Fruit fly (Drosophila melanogaster) whole organism, embryonic: Measurements from ENCODE around the gene CG8420.

Experiments
- Asciz ChIP-seq: fragments of 200-800 bp; sonication (Bioruptor generic); optimal IDR thresholded peaks from 2 replicates; lab custom pipeline; 2017; ENCODE audit warnings: missing biosample characterization, mild to moderate bottlenecking, missing genetic modification characterization, missing genetic modification reagents
- Atf-2 ChIP-seq: fragments of 200-800 bp; sonication (Bioruptor generic); optimal IDR thresholded peaks from 2 replicates; lab custom pipeline; 2016; ENCODE audit warnings: missing biosample characterization, missing genetic modification characterization
- Bdp1 ChIP-seq: fragments of 200-800 bp; sonication (Bioruptor generic); optimal IDR thresholded peaks from 3 replicates; lab custom pipeline; 2016; ENCODE audit warnings: missing biosample characterization, missing genetic modification characterization
- Bgb ChIP-seq: fragments of 200-800 bp; sonication (Bioruptor generic); IDR thresholded peaks from 2 replicates; pipeline ENCODE4 v1.3.6; 2022; ENCODE audit warnings: missing biosample characterization, missing genetic modification characterization; ENCODE audit not compliant: partially characterized antibody
- CG10654 ChIP-seq: fragments of 200-800 bp; sonication (Bioruptor generic); optimal IDR thresholded peaks from 2 replicates; lab custom pipeline; 2016; ENCODE audit warnings: missing biosample characterization, missing genetic modification characterization
- CG11696 ChIP-seq: fragments of 200-800 bp; sonication (Bioruptor generic); IDR thresholded peaks from 2 replicates; pipeline ENCODE4 v1.3.6; 2022; ENCODE audit warnings: missing biosample characterization, missing genetic modification characterization
- CG1233 ChIP-seq: fragments of 200-800 bp; sonication (Bioruptor generic); optimal IDR thresholded peaks from 4 replicates; lab custom pipeline; 2018; ENCODE audit warnings: missing biosample characterization, mild to moderate bottlenecking, missing genetic modification characterization
- CG14667 ChIP-seq: fragments of 200-800 bp; sonication (Bioruptor generic); IDR thresholded peaks from 2 replicates; pipeline ENCODE4 v1.3.6; 2022; ENCODE audit warnings: missing biosample characterization, missing genetic modification characterization
- CG1603 ChIP-seq: fragments of 200-800 bp; sonication (Bioruptor generic); optimal IDR thresholded peaks from 2 replicates; lab custom pipeline; 2019; ENCODE audit warnings: missing biosample characterization, mild to moderate bottlenecking, missing genetic modification characterization, moderate library complexity
- CG18262 ChIP-seq: fragments of 200-800 bp; optimal IDR thresholded peaks from 3 replicates; lab custom pipeline; 2019; ENCODE audit warnings: missing biosample characterization, mild to moderate bottlenecking, missing genetic modification characterization, moderate library complexity
- CG2116 ChIP-seq: fragments of 200-800 bp; sonication (Bioruptor generic); optimal IDR thresholded peaks from 3 replicates; lab custom pipeline; 2018; ENCODE audit warnings: missing biosample characterization, mild to moderate bottlenecking, missing genetic modification characterization
- CG2120 ChIP-seq: fragments of 200-800 bp; sonication (Bioruptor generic); optimal IDR thresholded peaks from 3 replicates; lab custom pipeline; 2016; ENCODE audit warnings: missing biosample characterization, missing genetic modification characterization
- CG31388 ChIP-seq: fragments of 200-800 bp; sonication (Bioruptor generic); optimal IDR thresholded peaks from 2 replicates; lab custom pipeline; 2016; ENCODE audit warnings: missing biosample characterization, missing genetic modification characterization
- CG34376 ChIP-seq: fragments of 200-800 bp; sonication (Bioruptor generic); optimal IDR thresholded peaks from 2 replicates; lab custom pipeline; 2018; ENCODE audit warnings: missing biosample characterization, mild to moderate bottlenecking, missing genetic modification characterization
- CG43689 ChIP-seq: fragments of 200-800 bp; sonication (Bioruptor generic); IDR thresholded peaks from 2 replicates; pipeline ENCODE4 v1.3.6; 2022; ENCODE audit warnings: missing biosample characterization, missing genetic modification characterization
- CG6813 ChIP-seq: fragments of 200-800 bp; sonication (Bioruptor generic); optimal IDR thresholded peaks from 2 replicates; lab custom pipeline; 2017; ENCODE audit warnings: missing biosample characterization, missing genetic modification characterization, mild to moderate bottlenecking, moderate library complexity, missing genetic modification reagents
- CG8944 ChIP-seq: fragments of 200-800 bp; sonication (Bioruptor generic); optimal IDR thresholded peaks from 3 replicates; lab custom pipeline; 2016; ENCODE audit warnings: missing biosample characterization, missing genetic modification characterization
- CG9215 ChIP-seq: fragments of 200-800 bp; sonication (Bioruptor generic); IDR thresholded peaks from 2 replicates; pipeline ENCODE4 v1.3.6; 2022; ENCODE audit warnings: missing biosample characterization, missing genetic modification characterization
- CG9609 ChIP-seq: fragments of 200-800 bp; sonication (Bioruptor generic); optimal IDR thresholded peaks from 3 replicates; lab custom pipeline; 2016; ENCODE audit warnings: missing biosample characterization, missing genetic modification characterization
- CkIIα-i1 ChIP-seq: fragments of 200-800 bp; sonication (Bioruptor generic); IDR thresholded peaks from 2 replicates; pipeline ENCODE4 v1.3.6; 2022; ENCODE audit warnings: missing biosample characterization, missing genetic modification characterization
- Dref ChIP-seq: fragments of 200-800 bp; sonication (Bioruptor generic); IDR thresholded peaks from 2 replicates; pipeline ENCODE4 v1.3.6; 2022; ENCODE audit warnings: missing biosample characterization, missing genetic modification characterization
- Eip74EF ChIP-seq, 2 experiments: fragments of 200-800 bp in 1 of 2; fragments of >200 bp in 1 of 2; sonication (Bioruptor generic) in 1 of 2; optimal IDR thresholded peaks; 2 replicates each; lab custom pipeline; 2017 to 2019; ENCODE audit warnings: missing biosample characterization in 2 of 2, missing genetic modification characterization in 2 of 2, mild to moderate bottlenecking in 1 of 2, moderate library complexity in 1 of 2
- Hmr ChIP-seq: fragments of 200-800 bp; sonication (Bioruptor generic); optimal IDR thresholded peaks from 3 replicates; lab custom pipeline; 2017; ENCODE audit warnings: mild to moderate bottlenecking, missing biosample characterization, missing genetic modification reagents, missing genetic modification characterization
- MTF-1 ChIP-seq: fragments of 200-800 bp; sonication (Bioruptor generic); optimal IDR thresholded peaks from 2 replicates; lab custom pipeline; 2018; ENCODE audit warnings: missing biosample characterization, mild to moderate bottlenecking, missing genetic modification characterization, borderline replicate concordance
- NFAT ChIP-seq: fragments of 200-800 bp; sonication (Bioruptor generic); IDR thresholded peaks from 2 replicates; pipeline ENCODE4 v1.3.6; 2022; ENCODE audit warnings: missing biosample characterization, missing genetic modification characterization
- Nf-YA ChIP-seq: fragments of 200-800 bp; sonication (Bioruptor generic); IDR thresholded peaks from 2 replicates; pipeline ENCODE4 v1.3.6; 2022; ENCODE audit warnings: missing biosample characterization, missing genetic modification characterization
- Rx ChIP-seq: fragments of 200-800 bp; sonication (Bioruptor generic); IDR thresholded peaks from 2 replicates; pipeline ENCODE4 v1.3.6; 2022; ENCODE audit warnings: missing biosample characterization, missing genetic modification characterization
- Sox100B ChIP-seq: fragments of 200-800 bp; sonication (Bioruptor generic); optimal IDR thresholded peaks from 3 replicates; lab custom pipeline; 2018; ENCODE audit warnings: missing biosample characterization, mild to moderate bottlenecking, missing genetic modification characterization
- Spps ChIP-seq: fragments of 200-800 bp; sonication (Bioruptor generic); optimal IDR thresholded peaks from 2 replicates; lab custom pipeline; 2018; ENCODE audit warnings: missing biosample characterization, mild to moderate bottlenecking, missing genetic modification characterization
- TFAM ChIP-seq: fragments of 200-800 bp; sonication (Bioruptor generic); optimal IDR thresholded peaks from 2 replicates; lab custom pipeline; 2017; ENCODE audit warnings: missing biosample characterization, missing genetic modification characterization, inconsistent platforms
- YL-1 ChIP-seq: fragments of 200-800 bp; sonication (Bioruptor generic); optimal IDR thresholded peaks from 3 replicates; lab custom pipeline; 2017; ENCODE audit warnings: missing biosample characterization, mild to moderate bottlenecking, missing genetic modification characterization
- aop ChIP-seq: fragments of 200-800 bp; sonication (Bioruptor generic); IDR thresholded peaks from 2 replicates; pipeline ENCODE4 v1.3.6; 2022; ENCODE audit warnings: missing biosample characterization, missing genetic modification characterization
- ato ChIP-seq: fragments of 200-800 bp; sonication (Bioruptor generic); IDR thresholded peaks from 2 replicates; pipeline ENCODE4 v1.3.6; 2022; ENCODE audit warnings: missing biosample characterization, missing genetic modification characterization; ENCODE audit not compliant: partially characterized antibody
- az2 ChIP-seq: fragments of 200-800 bp; sonication (Bioruptor generic); optimal IDR thresholded peaks from 3 replicates; lab custom pipeline; 2016; ENCODE audit warnings: missing biosample characterization, missing genetic modification characterization
- bbx ChIP-seq: fragments of 200-800 bp; sonication (Bioruptor generic); IDR thresholded peaks from 2 replicates; pipeline ENCODE4 v1.3.6; 2022; ENCODE audit warnings: missing biosample characterization, missing genetic modification characterization; ENCODE audit not compliant: partially characterized antibody
- croc ChIP-seq: fragments of 200-800 bp; sonication (Bioruptor generic); conservative IDR thresholded peaks from 3 replicates; pipeline ENCODE4 v1.3.6; 2022; ENCODE audit warnings: missing biosample characterization, missing genetic modification characterization
- dimm ChIP-seq: fragments of 200-800 bp; sonication (Bioruptor generic); IDR thresholded peaks from 2 replicates; pipeline ENCODE4 v1.3.6; 2022; ENCODE audit warnings: missing biosample characterization, missing genetic modification characterization
- dmrt99B ChIP-seq: fragments of 200-800 bp; sonication (Bioruptor generic); optimal IDR thresholded peaks from 2 replicates; lab custom pipeline; 2018; ENCODE audit warnings: missing biosample characterization, mild to moderate bottlenecking, missing genetic modification characterization, moderate library complexity
- hbn ChIP-seq: fragments of 200-800 bp; sonication (Bioruptor generic); IDR thresholded peaks from 2 replicates; pipeline ENCODE4 v1.3.6; 2022; ENCODE audit warnings: missing biosample characterization, missing genetic modification characterization; ENCODE audit not compliant: partially characterized antibody
- insv ChIP-seq, 2 experiments: fragments of 200-800 bp; sonication (Bioruptor generic); optimal IDR thresholded peaks; 3 replicates each; lab custom pipeline; 2016 to 2018; ENCODE audit warnings: missing biosample characterization in 2 of 2, missing genetic modification characterization in 2 of 2
- kah ChIP-seq: fragments of 200-800 bp; sonication (Bioruptor generic); optimal IDR thresholded peaks from 2 replicates; lab custom pipeline; 2018; ENCODE audit warnings: missing biosample characterization, mild to moderate bottlenecking, missing genetic modification characterization
- lilli ChIP-seq: fragments of 200-800 bp; sonication (Bioruptor generic); optimal IDR thresholded peaks from 3 replicates; lab custom pipeline; 2016; ENCODE audit warnings: missing biosample characterization, missing genetic modification characterization
- nerfin-1 ChIP-seq: fragments of 200-800 bp; sonication (Bioruptor generic); optimal IDR thresholded peaks from 3 replicates; lab custom pipeline; 2019; ENCODE audit warnings: missing biosample characterization, mild to moderate bottlenecking, missing genetic modification characterization, moderate library complexity
- pita ChIP-seq: fragments of 200-800 bp; sonication (Bioruptor generic); optimal IDR thresholded peaks from 2 replicates; lab custom pipeline; 2017; ENCODE audit warnings: missing biosample characterization, mild to moderate bottlenecking, missing genetic modification characterization
- so ChIP-seq: fragments of 200-800 bp; sonication (Bioruptor generic); IDR thresholded peaks from 3 replicates; pipeline ENCODE4 v1.3.6; 2022; ENCODE audit warnings: missing biosample characterization, missing genetic modification characterization
- trh ChIP-seq: fragments of 200-800 bp; sonication (Bioruptor generic); optimal IDR thresholded peaks from 2 replicates; lab custom pipeline; 2016; ENCODE audit warnings: missing biosample characterization, missing genetic modification characterization
- wek ChIP-seq: fragments of 200-800 bp; sonication (Bioruptor generic); optimal IDR thresholded peaks from 3 replicates; lab custom pipeline; 2018; ENCODE audit warnings: missing biosample characterization, mild to moderate bottlenecking, missing genetic modification characterization, moderate library complexity
- zfh1 ChIP-seq: fragments of 200-800 bp; sonication (Bioruptor generic); IDR thresholded peaks from 3 replicates; pipeline ENCODE4 v1.3.6; 2022; ENCODE audit warnings: missing biosample characterization, missing genetic modification characterization

Gene CG8420

dm6 chr3R:9229075-9229835 is 17.2 kb upstream of the CG8420 start (continued):
- TF ChIP-seq CG18262 (peak; percentile 92), CG10654 (GFP tag; lab: Kevin White, UChicago) (peak; percentile 80), YL-1 (GFP tag; lab: Kevin White, UChicago) (peak; percentile 18), Asciz (peak; percentile 64), bbx (GFP tag; lab: Robert Waterston, UW) (0 out of 2 replicates have a peak, but pooled peaks have one; percentile 14), CG9609 (peak; percentile 78), ato (GFP tag; lab: Robert Waterston, UW) (no peak), Bgb (GFP tag; lab: Robert Waterston, UW) (no peak), az2 (GFP tag; lab: Kevin White, UChicago) (peak; percentile 79), dimm (no peak), NFAT (GFP tag; lab: Robert Waterston, UW) (no peak), hbn (GFP tag; lab: Robert Waterston, UW) (no peak), CkIIα-i1 (GFP tag; lab: Robert Waterston, UW) (no peak), CG43689 (GFP tag; lab: Robert Waterston, UW) (0 out of 2 replicates have a peak, but pooled peaks have one; percentile 19), wek (GFP tag; lab: Kevin White, UChicago) (no peak), CG11696 (GFP tag; lab: Robert Waterston, UW) (0 out of 2 replicates have a peak, but pooled peaks have one; percentile 19), CG31388 (GFP tag; lab: Kevin White, UChicago) (no peak), CG34376 (peak; percentile 8), Rx (GFP tag; lab: Robert Waterston, UW) (peak; percentile 71), trh (GFP tag; lab: Kevin White, UChicago) (peak; percentile 76), Sox100B (peak; percentile 78), lilli (peak; percentile 76), CG1233 (peak; percentile 59), CG8944 (peak; percentile 76), Bdp1 (GFP tag; lab: Kevin White, UChicago) (peak; percentile 57), MTF-1 (peak; percentile 13), zfh1 (GFP tag; lab: Robert Waterston, UW) (peak; percentile 86), CG6813 (GFP tag; lab: Kevin White, UChicago) (peak; percentile 58), CG2116 (GFP tag; lab: Kevin White, UChicago) (peak; percentile 50), kah (GFP tag; lab: Kevin White, UChicago) (peak; percentile 53), dmrt99B (tag; lab: Kevin White, UChicago) (peak; percentile 74), aop (GFP tag; lab: Robert Waterston, UW) (no peak), CG2120 (peak; percentile 76), so (GFP tag; lab: Robert Waterston, UW) (0 out of 3 replicates have a peak, but pooled peaks have one; percentile 57), pita (GFP tag; lab: Kevin White, UChicago) (no peak), Spps (tag; lab: Kevin White, UChicago) (peak; percentile 64), Eip74EF (GFP tag; optimal IDR thresholded peaks at IDR 0.05; lab: Kevin White, UChicago) (peak in 1 of 2 experiments; percentile 58), TFAM (peak; percentile 3), Dref (GFP tag; lab: Robert Waterston, UW) (no peak), Atf-2 (GFP tag; lab: Kevin White, UChicago) (peak; percentile 78), nerfin-1 (peak; percentile 25), Nf-YA (GFP tag; lab: Robert Waterston, UW) (peak; percentile 59; the same call in 1 of the 2 replicates), Hmr (GFP tag; lab: Kevin White, UChicago) (peak; percentile 54), croc (GFP tag; lab: Robert Waterston, UW) (peak; percentile 59), CG14667 (GFP tag; lab: Robert Waterston, UW) (peak; percentile 51), CG1603 (tag; lab: Kevin White, UChicago) (peak; percentile 78), insv (GFP tag; optimal IDR thresholded peaks at IDR 0.05; lab: Kevin White, UChicago) (peak; percentile 7 to 8), CG9215 (GFP tag; lab: Robert Waterston, UW) (0 out of 2 replicates have a peak, but pooled peaks have one; percentile 16)
